Worm (Caenorhabditis elegans) whole organism, L1 larva: Measurements from ENCODE around the gene unc-86.

Experiments used
- F16B12.6 ChIP-seq: fragments of 150-350 bp; optimal IDR thresholded peaks from 2 replicates; lab custom pipeline; 2014; ENCODE audit warnings: missing biosample characterization, missing genetic modification characterization
- Y116A8C.19 ChIP-seq: sonication (generic microtip); optimal IDR thresholded peaks from 2 replicates; lab custom pipeline; 2016; ENCODE audit warnings: missing compliant biosample characterization, missing genetic modification characterization, borderline replicate concordance
- alr-1 ChIP-seq: fragments of 200-800 bp; sonication (Bioruptor generic); optimal IDR thresholded peaks from 2 replicates; lab custom pipeline; 2018; ENCODE audit warnings: borderline replicate concordance, mild to moderate bottlenecking, missing genetic modification characterization, missing compliant biosample characterization
- aly-2 ChIP-seq: fragments of 150-350 bp; optimal IDR thresholded peaks from 2 replicates; lab custom pipeline; 2014; ENCODE audit warnings: missing biosample characterization, missing genetic modification characterization
- ceh-63 ChIP-seq: fragments of 200-800 bp; sonication (Bioruptor generic); optimal IDR thresholded peaks from 2 replicates; lab custom pipeline; 2018; ENCODE audit warnings: mild to moderate bottlenecking, missing genetic modification characterization, missing compliant biosample characterization
- ceh-8 ChIP-seq: fragments of 200-800 bp; sonication (Bioruptor generic); optimal IDR thresholded peaks from 2 replicates; lab custom pipeline; 2018; ENCODE audit warnings: mild to moderate bottlenecking, missing genetic modification characterization, moderate library complexity, missing compliant biosample characterization
- ceh-82 ChIP-seq, 3 experiments: fragments of 150-350 bp in 1 of 3; sonication (generic microtip) in 2 of 3; optimal IDR thresholded peaks; 2 replicates each; lab custom pipeline; 2014 to 2017; ENCODE audit warnings: missing biosample characterization in 3 of 3, missing genetic modification characterization in 3 of 3
- ceh-88 ChIP-seq: fragments of 200-800 bp; sonication (Bioruptor generic); IDR thresholded peaks from 2 replicates; pipeline ENCODE4 v1.3.6; 2022; ENCODE audit warnings: missing genetic modification characterization, missing compliant biosample characterization
- ceh-90 ChIP-seq: sonication (generic microtip); optimal IDR thresholded peaks from 2 replicates; lab custom pipeline; 2016; ENCODE audit warnings: missing genetic modification characterization, missing compliant biosample characterization
- dsc-1 ChIP-seq: sonication (generic microtip); optimal IDR thresholded peaks from 2 replicates; lab custom pipeline; 2016; ENCODE audit warnings: mild to moderate bottlenecking, missing genetic modification characterization, missing compliant biosample characterization
- efl-3 ChIP-seq: fragments of 200-800 bp; sonication (Bioruptor generic); optimal IDR thresholded peaks from 2 replicates; lab custom pipeline; 2018; ENCODE audit warnings: mild to moderate bottlenecking, missing genetic modification characterization, missing compliant biosample characterization
- egl-13 ChIP-seq: sonication (generic microtip); optimal IDR thresholded peaks from 2 replicates; lab custom pipeline; 2016; ENCODE audit warnings: missing genotype, missing genetic modification reagents, missing genetic modification characterization, missing compliant biosample characterization
- egl-27 ChIP-seq, 2 experiments: fragments of 150-350 bp in 1 of 2; sonication (generic microtip); optimal IDR thresholded peaks; 3 replicates each; lab custom pipeline; 2017 to 2018; ENCODE audit warnings: missing biosample characterization in 2 of 2, missing genetic modification characterization in 2 of 2, missing genetic modification reagents in 2 of 2
- elt-2 ChIP-seq: sonication (generic microtip); optimal IDR thresholded peaks from 2 replicates; lab custom pipeline; 2016; ENCODE audit warnings: missing genetic modification characterization, mild to moderate bottlenecking, inconsistent platforms, missing compliant biosample characterization, missing genetic modification reagents
- fkh-8 ChIP-seq: sonication (generic microtip); optimal IDR thresholded peaks from 2 replicates; lab custom pipeline; 2016; ENCODE audit warnings: mild to moderate bottlenecking, missing genetic modification characterization, missing compliant biosample characterization
- fos-1 ChIP-seq: fragments of 150-350 bp; optimal IDR thresholded peaks from 2 replicates; lab custom pipeline; 2014; ENCODE audit warnings: missing biosample characterization, missing genetic modification characterization
- hlh-4 ChIP-seq: sonication (generic microtip); optimal IDR thresholded peaks from 2 replicates; lab custom pipeline; 2016; ENCODE audit warnings: mild to moderate bottlenecking, missing genetic modification characterization, missing compliant biosample characterization
- irx-1 ChIP-seq: sonication (generic microtip); optimal IDR thresholded peaks from 2 replicates; lab custom pipeline; 2016; ENCODE audit warnings: missing genetic modification characterization, missing compliant biosample characterization
- lin-13 ChIP-seq: fragments of 150-350 bp; optimal IDR thresholded peaks from 2 replicates; lab custom pipeline; 2014; ENCODE audit warnings: missing biosample characterization, missing genetic modification reagents, missing genetic modification characterization
- lin-14 ChIP-seq: fragments of 200-800 bp; sonication (Bioruptor generic); optimal IDR thresholded peaks from 2 replicates; lab custom pipeline; 2018; ENCODE audit warnings: mild to moderate bottlenecking, missing genetic modification characterization, moderate library complexity, missing compliant biosample characterization
- lin-15B ChIP-seq: fragments of 150-350 bp; sonication (generic microtip); optimal IDR thresholded peaks from 3 replicates; lab custom pipeline; 2014; ENCODE audit warnings: missing biosample characterization, missing genetic modification characterization
- lsy-2 ChIP-seq, 2 experiments: fragments of 150-350 bp; optimal IDR thresholded peaks; 2 replicates each; lab custom pipeline; 2014; ENCODE audit warnings: missing biosample characterization in 2 of 2, missing genetic modification characterization in 2 of 2
- mab-9 ChIP-seq: fragments of 200-800 bp; sonication (Bioruptor generic); IDR thresholded peaks from 2 replicates; pipeline ENCODE4 v1.3.6; 2022; ENCODE audit warnings: missing genetic modification reagents, missing genetic modification characterization, missing compliant biosample characterization
- nhr-12 ChIP-seq: sonication (generic microtip); optimal IDR thresholded peaks from 2 replicates; lab custom pipeline; 2017; ENCODE audit warnings: missing biosample characterization, missing genetic modification characterization
- nhr-20 ChIP-seq: sonication (generic microtip); optimal IDR thresholded peaks from 2 replicates; lab custom pipeline; 2016; ENCODE audit warnings: mild to moderate bottlenecking, missing genetic modification characterization, missing compliant biosample characterization
- nhr-47 ChIP-seq: sonication (generic microtip); optimal IDR thresholded peaks from 2 replicates; lab custom pipeline; 2016; ENCODE audit warnings: mild to moderate bottlenecking, missing genetic modification characterization, moderate library complexity, missing compliant biosample characterization
- nhr-77 ChIP-seq: fragments of 150-350 bp; optimal IDR thresholded peaks from 2 replicates; lab custom pipeline; 2014; ENCODE audit warnings: missing biosample characterization, missing genetic modification characterization
- nhr-84 ChIP-seq: sonication (generic microtip); optimal IDR thresholded peaks from 2 replicates; lab custom pipeline; 2017; ENCODE audit warnings: missing biosample characterization, missing genetic modification characterization
- nhr-90 ChIP-seq: sonication (generic microtip); optimal IDR thresholded peaks from 2 replicates; lab custom pipeline; 2016; ENCODE audit warnings: mild to moderate bottlenecking, missing genetic modification characterization, missing compliant biosample characterization; ENCODE audit not compliant: poor library complexity
- pag-3 ChIP-seq: sonication (generic microtip); optimal IDR thresholded peaks from 2 replicates; lab custom pipeline; 2017; ENCODE audit warnings: missing genetic modification characterization, mild to moderate bottlenecking, missing compliant biosample characterization, antibody characterized with exemption, borderline replicate concordance; ENCODE audit not compliant: insufficient read depth
- pax-3 ChIP-seq: fragments of 200-800 bp; sonication (Bioruptor generic); optimal IDR thresholded peaks from 2 replicates; lab custom pipeline; 2018; ENCODE audit warnings: mild to moderate bottlenecking, missing genetic modification characterization, moderate library complexity, missing compliant biosample characterization
- rnt-1 ChIP-seq: sonication (generic microtip); optimal IDR thresholded peaks from 2 replicates; lab custom pipeline; 2016; ENCODE audit warnings: mild to moderate bottlenecking, missing genetic modification characterization, moderate library complexity, missing compliant biosample characterization
- snu-23 ChIP-seq: sonication (generic microtip); optimal IDR thresholded peaks from 2 replicates; lab custom pipeline; 2016; ENCODE audit warnings: missing genetic modification characterization, missing compliant biosample characterization
- sox-4 ChIP-seq: sonication (generic microtip); optimal IDR thresholded peaks from 2 replicates; lab custom pipeline; 2016; ENCODE audit warnings: missing genetic modification characterization, missing compliant biosample characterization
- sptf-1 ChIP-seq: fragments of 150-350 bp; optimal IDR thresholded peaks from 2 replicates; lab custom pipeline; 2014; ENCODE audit warnings: missing biosample characterization, missing genetic modification characterization
- sup-37 ChIP-seq: fragments of 200-800 bp; sonication (Bioruptor generic); optimal IDR thresholded peaks from 2 replicates; lab custom pipeline; 2018; ENCODE audit warnings: mild to moderate bottlenecking, missing genetic modification characterization, missing compliant biosample characterization
- swsn-7 ChIP-seq: sonication (generic microtip); optimal IDR thresholded peaks from 2 replicates; lab custom pipeline; 2016; ENCODE audit warnings: missing genetic modification characterization, missing compliant biosample characterization
- tbx-2 ChIP-seq: sonication (generic microtip); optimal IDR thresholded peaks from 2 replicates; lab custom pipeline; 2016; ENCODE audit warnings: missing genetic modification characterization, missing compliant biosample characterization
- tlp-1 ChIP-seq: fragments of 150-350 bp; optimal IDR thresholded peaks from 2 replicates; lab custom pipeline; 2014; ENCODE audit warnings: missing biosample characterization, missing genetic modification characterization
- unc-130 ChIP-seq: fragments of 150-350 bp; optimal IDR thresholded peaks from 2 replicates; lab custom pipeline; 2017; ENCODE audit warnings: missing biosample characterization, missing genetic modification characterization, inconsistent platforms
- unc-30 ChIP-seq: sonication (generic microtip); optimal IDR thresholded peaks from 2 replicates; lab custom pipeline; 2017; ENCODE audit warnings: missing biosample characterization, missing genetic modification characterization
- unc-86 ChIP-seq: sonication (generic microtip); optimal IDR thresholded peaks from 2 replicates; lab custom pipeline; 2016; ENCODE audit warnings: missing genetic modification characterization, missing compliant biosample characterization
- vab-15 ChIP-seq: sonication (generic microtip); optimal IDR thresholded peaks from 2 replicates; lab custom pipeline; 2017; ENCODE audit warnings: missing genotype, mild to moderate bottlenecking, missing genetic modification characterization, missing compliant biosample characterization
- zag-1 ChIP-seq: fragments of 150-350 bp; optimal IDR thresholded peaks from 2 replicates; lab custom pipeline; 2014; ENCODE audit warnings: missing biosample characterization, missing genetic modification characterization

unc-86 gene

DNA sequence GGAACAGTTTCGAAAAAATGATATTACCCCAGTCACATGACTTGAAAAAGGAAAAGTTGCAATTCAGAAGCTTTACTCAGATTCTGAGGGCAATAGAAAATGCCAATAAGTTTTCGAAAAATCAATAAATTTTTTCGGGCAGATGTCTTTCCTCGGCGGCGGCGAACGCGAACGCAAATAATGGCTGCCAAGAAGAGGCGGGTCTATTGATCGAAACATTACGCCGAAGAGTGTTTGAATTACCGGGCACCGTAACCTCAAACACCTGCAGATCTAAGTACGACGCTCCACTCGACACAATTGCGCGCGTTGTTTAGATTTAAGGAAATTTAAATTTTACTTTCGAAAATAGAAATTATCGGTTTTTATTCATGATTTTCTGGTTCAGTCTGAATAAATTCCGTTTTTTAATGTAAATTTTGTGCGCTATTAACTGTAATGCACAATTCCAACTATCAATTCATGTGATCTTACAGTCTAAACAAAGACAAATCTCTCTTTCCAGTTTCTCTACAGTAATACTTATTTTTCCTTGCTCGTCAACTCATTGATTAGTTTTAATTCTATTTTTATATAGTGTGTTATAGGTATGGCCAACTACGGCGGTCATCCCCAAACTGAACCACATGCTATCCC is 52.2 kb downstream of the unc-86 start, which contains the start of gene prp-8 (continued):
- TF ChIP-seq dsc-1 (tag; lab: Kevin White, UChicago) (peak; percentile 76), tlp-1 (no peak), pag-3 (peak; percentile 62), zag-1 (tag; lab: Kevin White, UChicago) (no peak), fos-1 (peak; percentile 67), sup-37 (GFP tag; lab: Kevin White, UChicago) (peak; percentile 66), nhr-20 (tag; lab: Kevin White, UChicago) (peak; percentile 90), nhr-84 (tag; lab: Kevin White, UChicago) (no peak), alr-1 (tag; lab: Kevin White, UChicago) (no peak), nhr-12 (tag; lab: Kevin White, UChicago) (no peak), ceh-63 (no peak), unc-130 (peak; percentile 99), swsn-7 (peak; percentile 87), pax-3 (peak; percentile 71), irx-1 (tag; lab: Kevin White, UChicago) (peak; percentile 60), ceh-8 (peak; percentile 44), nhr-90 (tag; lab: Kevin White, UChicago) (peak; percentile 71), sox-4 (peak; percentile 55), egl-27 (tag; optimal IDR thresholded peaks at IDR 0.05; lab: Kevin White, UChicago) (no peak), ceh-82 (tag; optimal IDR thresholded peaks at IDR 0.05; lab: Kevin White, UChicago) (peak; percentile 82 to 96 (median 89)), tbx-2 (tag; lab: Kevin White, UChicago) (peak; percentile 88), fkh-8 (tag; lab: Kevin White, UChicago) (peak; percentile 93), F16B12.6 (tag; lab: Kevin White, UChicago) (peak; percentile 70), aly-2 (tag; lab: Kevin White, UChicago) (peak; percentile 42), lin-15B (peak; percentile 89), lin-13 (GFP tag; lab: Kevin White, UChicago) (peak; percentile 88), mab-9 (GFP tag; lab: Robert Waterston, UW) (peak; percentile 34; the same call in 1 of the 2 replicates), lin-14 (GFP tag; lab: Kevin White, UChicago) (peak; percentile 93), egl-13 (tag; lab: Kevin White, UChicago) (peak; percentile 68), efl-3 (GFP tag; lab: Kevin White, UChicago) (no peak), Y116A8C.19 (tag; lab: Kevin White, UChicago) (no peak), lsy-2 (tag; optimal IDR thresholded peaks at IDR 0.05; lab: Kevin White, UChicago) (peak; percentile 99), rnt-1 (tag; lab: Kevin White, UChicago) (peak; percentile 91), hlh-4 (no peak), nhr-77 (tag; lab: Kevin White, UChicago) (peak; percentile 85), unc-86 (tag; lab: Kevin White, UChicago) (peak; percentile 80), elt-2 (peak; percentile 33), nhr-47 (tag; lab: Kevin White, UChicago) (peak; percentile 84), snu-23 (GFP tag; lab: Kevin White, UChicago) (peak; percentile 94)

DNA sequence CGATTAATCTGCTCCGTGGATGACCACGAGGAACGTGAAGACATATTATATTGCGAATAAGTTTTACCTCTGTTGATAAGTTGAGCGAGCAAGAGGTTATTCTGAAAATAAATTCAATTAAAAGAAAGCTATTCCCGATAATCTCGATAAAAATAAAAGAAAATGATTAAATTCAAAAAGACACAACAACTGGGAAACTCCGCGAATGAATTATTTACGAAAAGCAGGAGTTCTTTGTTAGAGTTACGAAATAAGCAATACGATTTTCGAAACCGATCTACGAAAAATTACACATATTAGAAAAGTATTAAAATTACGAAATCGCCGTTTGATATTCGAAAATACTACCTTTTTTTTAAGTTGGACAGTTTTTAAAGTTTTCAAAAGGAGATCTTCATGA is 52.9 kb downstream of the unc-86 start, which contains the start of gene bath-42:
Gene bath-42, minus strand, starts transcription at position 101 of the 400 bp plus-strand sequence.
- TF ChIP-seq vab-15 (tag; lab: Kevin White, UChicago) (no peak), Y116A8C.19 (tag; lab: Kevin White, UChicago) (no peak), fos-1 (no peak), rnt-1 (tag; lab: Kevin White, UChicago) (no peak), sptf-1 (no peak), alr-1 (tag; lab: Kevin White, UChicago) (no peak), sup-37 (GFP tag; lab: Kevin White, UChicago) (no peak), ceh-90 (tag; lab: Kevin White, UChicago) (no peak), F16B12.6 (tag; lab: Kevin White, UChicago) (no peak), ceh-88 (GFP tag; lab: Robert Waterston, UW) (no peak), unc-30 (no peak), lin-14 (GFP tag; lab: Kevin White, UChicago) (no peak)
